ENCODE assay signal across 2 worm cellular contexts in genomic region chrII:624443-624842, ce11.
A peak's percentile ranks its signal among the peaks of the same experiment; 100 is the strongest.
TF ChIP-seq lines count a peak whose summit lies in the region.

Gene T04B8.5 (minus strand): TSS chrII:624543.

TF ChIP-seq in whole organism, L4 larva, 104 proteins besides CTCF, POLR2A, EP300 and RAD21:
- TF ChIP-seq aha-1 (tag; lab: Kevin White, UChicago), result peak; percentile 55
- TF ChIP-seq nhr-10 (tag; optimal IDR thresholded peaks at IDR 0.05; lab: Kevin White, UChicago), result no peak
- TF ChIP-seq lim-7 (GFP tag; IDR thresholded peaks at IDR 0.05; lab: Robert Waterston, UW), result no peak

TF ChIP-seq in whole organism, mixed stage, embryonic, 35 proteins besides CTCF, POLR2A, EP300 and RAD21:
- TF ChIP-seq zip-8 (tag; optimal IDR thresholded peaks at IDR 0.05; lab: Kevin White, UChicago) (peak; percentile 86), ceh-39 (tag; optimal IDR thresholded peaks at IDR 0.05; lab: Kevin White, UChicago) (no peak)
